Worm (Caenorhabditis elegans) whole organism, L4/young adult: Measurements from ENCODE around the gene aqp-11.

Experiments used
- W03F9.2 ChIP-seq: fragments of 150-350 bp; optimal IDR thresholded peaks from 2 replicates; lab custom pipeline; 2014; ENCODE audit warnings: missing biosample characterization, missing genetic modification characterization
- dao-5 ChIP-seq: sonication (generic microtip); optimal IDR thresholded peaks from 2 replicates; lab custom pipeline; 2016; ENCODE audit warnings: missing genotype, missing genetic modification characterization, moderate library complexity, missing compliant biosample characterization
- him-1 ChIP-seq: sonication (generic microtip); optimal IDR thresholded peaks from 2 replicates; lab custom pipeline; 2016; ENCODE audit warnings: missing genotype, missing genetic modification reagents, missing genetic modification characterization, missing compliant biosample characterization

- TF ChIP-seq him-1 (tag; lab: Kevin White, UChicago) (no peak), W03F9.2 (tag; lab: Kevin White, UChicago) (no peak), dao-5 (tag; lab: Kevin White, UChicago) (no peak)
Observed at ce11 chrIII:13719247-13719758, 46.2 kb downstream of the aqp-11 start.
